Fruit fly (Drosophila melanogaster): ENCODE results near the gene PIG-P.

DNA sequence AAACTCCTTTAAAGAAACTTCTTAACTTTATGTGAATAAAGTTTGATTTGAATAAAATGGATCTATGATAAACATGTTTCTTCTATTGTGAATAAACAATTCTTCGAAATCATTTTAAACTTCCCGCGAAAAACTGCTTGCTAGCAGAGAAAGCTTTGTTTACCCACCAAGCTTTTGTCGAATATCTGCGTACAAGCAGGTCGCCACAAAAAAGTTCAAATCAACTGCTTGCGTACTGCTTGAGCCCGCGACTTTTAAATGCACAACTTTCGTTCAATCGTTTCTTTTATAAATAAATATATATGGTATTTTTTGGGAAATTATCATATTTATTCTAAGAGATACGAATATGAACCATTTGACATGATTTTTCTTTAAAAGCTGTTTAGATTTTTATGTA, 45.4 kb upstream of the PIG-P start:
- TF ChIP-seq CG8359 (GFP tag; optimal IDR thresholded peaks at IDR 0.05; ENCODE audit: borderline replicate concordance) (no peak), CG14667 (GFP tag; IDR thresholded peaks at IDR 0.05) (no peak), sima (GFP tag; optimal IDR thresholded peaks at IDR 0.05) (no peak), NK7.1 (GFP tag; optimal IDR thresholded peaks at IDR 0.05) (no peak), oc (tag; optimal IDR thresholded peaks at IDR 0.05) (no peak), CG4617 (GFP tag; optimal IDR thresholded peaks at IDR 0.05; ENCODE audit: borderline replicate concordance) (no peak), bcd (GFP tag; optimal IDR thresholded peaks at IDR 0.05) (no peak), CG8388 (GFP tag; optimal IDR thresholded peaks at IDR 0.05) (no peak)

All from whole organism, embryonic.